Worm (Caenorhabditis elegans) whole organism, L4/young adult: ENCODE data around the gene F11G11.5.

ENCODE experiments used
- W03F9.2 ChIP-seq: fragments of 150-350 bp; optimal IDR thresholded peaks from 2 replicates; lab custom pipeline; 2014; ENCODE audit warnings: missing biosample characterization, missing genetic modification characterization
- dao-5 ChIP-seq: sonication (generic microtip); optimal IDR thresholded peaks from 2 replicates; lab custom pipeline; 2016; ENCODE audit warnings: missing genotype, missing genetic modification characterization, moderate library complexity, missing compliant biosample characterization
- him-1 ChIP-seq: sonication (generic microtip); optimal IDR thresholded peaks from 2 replicates; lab custom pipeline; 2016; ENCODE audit warnings: missing genotype, missing genetic modification reagents, missing genetic modification characterization, missing compliant biosample characterization

- TF ChIP-seq dao-5 (no peak), him-1 (tag; lab: Kevin White, UChicago) (no peak), W03F9.2 (tag; lab: Kevin White, UChicago) (no peak)
Measured at ce11 chrII:4884403-4884802, 26.7 kb downstream of the F11G11.5 start.
